Worm (Caenorhabditis elegans) whole organism, midembryonic: ENCODE results near the gene shw-3.

Source experiments
- T22C8.4 ChIP-seq: fragments of 200-800 bp; sonication (Bioruptor generic); IDR thresholded peaks from 2 replicates; pipeline ENCODE4 v1.3.6; 2022; ENCODE audit warnings: missing genetic modification characterization, missing compliant biosample characterization
- flt-1 ChIP-seq: fragments of 200-800 bp; sonication (Bioruptor generic); IDR thresholded peaks from 2 replicates; pipeline ENCODE4 v1.3.6; 2022; ENCODE audit warnings: missing genetic modification characterization, missing compliant biosample characterization
- ztf-23 ChIP-seq: fragments of 200-800 bp; sonication (Bioruptor generic); IDR thresholded peaks from 2 replicates; pipeline ENCODE4 v1.3.6; 2022; ENCODE audit warnings: missing genetic modification reagents, missing genetic modification characterization, missing compliant biosample characterization
- ztf-29 ChIP-seq: fragments of 200-800 bp; sonication (Bioruptor generic); IDR thresholded peaks from 2 replicates; pipeline ENCODE4 v1.3.6; 2022; ENCODE audit warnings: missing genetic modification reagents, missing genetic modification characterization, missing compliant biosample characterization

- TF ChIP-seq ztf-29, result no peak
- no peak for TF ChIP-seq ztf-23 (GFP tag; lab: Robert Waterston, UW)
- no peak for TF ChIP-seq T22C8.4 (GFP tag; lab: Robert Waterston, UW)
- TF ChIP-seq flt-1 (GFP tag; lab: Robert Waterston, UW), result no peak
Measured at ce11 chrV:12964076-12964475, 22.9 kb downstream of the shw-3 start, which contains the start of gene srd-35.
